Worm (Caenorhabditis elegans): Measurements from ENCODE around the gene sri-29.

- TF ChIP-seq unc-130 (GFP tag; optimal IDR thresholded peaks at IDR 0.05) (no peak), F49E8.2 (tag; optimal IDR thresholded peaks at IDR 0.05; ENCODE audit: insufficient read depth) (no peak), Y53F4B.3 (GFP tag; IDR thresholded peaks at IDR 0.05) (no peak), T07F8.4 (tag; optimal IDR thresholded peaks at IDR 0.05) (no peak), F57A8.1 (GFP tag; optimal IDR thresholded peaks at IDR 0.05) (no peak), snpc-1.1 (tag; optimal IDR thresholded peaks at IDR 0.05; ENCODE audit: insufficient read depth) (no peak), ZK185.1 (tag; optimal IDR thresholded peaks at IDR 0.05; ENCODE audit: poor library complexity, severe bottlenecking) (no peak), pha-4 (tag; optimal IDR thresholded peaks at IDR 0.05) (no peak), F39B2.1 (GFP tag; IDR thresholded peaks at IDR 0.05) (no peak), Y79H2A.3 (GFP tag; conservative IDR thresholded peaks at IDR 0.05) (no peak), ccch-3 (GFP tag; optimal IDR thresholded peaks at IDR 0.05) (no peak)
Observed at ce11 chrII:3093352-3093751, 49.2 kb downstream of the sri-29 start, which contains the start of gene srg-22.
